Fruit fly (Drosophila melanogaster) whole organism, embryonic: Measurements from ENCODE around the gene Mst57Db.

Source experiments
- CG9609 ChIP-seq: fragments of 200-800 bp; sonication (Bioruptor generic); optimal IDR thresholded peaks from 3 replicates; lab custom pipeline; 2016; ENCODE audit warnings: missing biosample characterization, missing genetic modification characterization
- HmgZ ChIP-seq: fragments of 200-800 bp; sonication (Bioruptor generic); optimal IDR thresholded peaks from 2 replicates; lab custom pipeline; 2018; ENCODE audit warnings: missing biosample characterization, mild to moderate bottlenecking, missing genetic modification characterization
- Meics ChIP-seq: fragments of 200-800 bp; sonication (Bioruptor generic); optimal IDR thresholded peaks from 2 replicates; lab custom pipeline; 2017; ENCODE audit warnings: missing biosample characterization, mild to moderate bottlenecking, missing genetic modification characterization
- ash1 ChIP-seq: fragments of 200-800 bp; sonication (Bioruptor generic); optimal IDR thresholded peaks from 2 replicates; lab custom pipeline; 2018; ENCODE audit warnings: missing biosample characterization, mild to moderate bottlenecking, missing genetic modification characterization
- cwo ChIP-seq: fragments of 200-800 bp; sonication (Bioruptor generic); optimal IDR thresholded peaks from 3 replicates; lab custom pipeline; 2017; ENCODE audit warnings: missing biosample characterization, missing genetic modification characterization, mild to moderate bottlenecking, moderate library complexity, missing genetic modification reagents
- dati ChIP-seq: fragments of 200-800 bp; sonication (Bioruptor generic); IDR thresholded peaks from 2 replicates; pipeline ENCODE4 v1.3.6; 2022; ENCODE audit warnings: missing biosample characterization, missing genetic modification characterization
- fru ChIP-seq: fragments of >200 bp; optimal IDR thresholded peaks from 2 replicates; lab custom pipeline; 2017

dm6 chr3R:25831799-25832280 lies 1.1 kb upstream of the Mst57Db start, which contains the start of the genes Mst57Da and alpha4GT2:
- TF ChIP-seq HmgZ (no peak), fru (lab: Kevin White, UChicago) (no peak), Meics (GFP tag; lab: Kevin White, UChicago) (no peak), CG9609 (GFP tag; lab: Kevin White, UChicago) (no peak), ash1 (no peak), cwo (GFP tag; lab: Kevin White, UChicago) (no peak), dati (GFP tag; lab: Robert Waterston, UW) (no peak)
